Fruit fly (Drosophila melanogaster): Measurements from ENCODE around the gene fy.
A peak's percentile ranks its signal among the peaks of the same experiment; 100 is the strongest.

DNA sequence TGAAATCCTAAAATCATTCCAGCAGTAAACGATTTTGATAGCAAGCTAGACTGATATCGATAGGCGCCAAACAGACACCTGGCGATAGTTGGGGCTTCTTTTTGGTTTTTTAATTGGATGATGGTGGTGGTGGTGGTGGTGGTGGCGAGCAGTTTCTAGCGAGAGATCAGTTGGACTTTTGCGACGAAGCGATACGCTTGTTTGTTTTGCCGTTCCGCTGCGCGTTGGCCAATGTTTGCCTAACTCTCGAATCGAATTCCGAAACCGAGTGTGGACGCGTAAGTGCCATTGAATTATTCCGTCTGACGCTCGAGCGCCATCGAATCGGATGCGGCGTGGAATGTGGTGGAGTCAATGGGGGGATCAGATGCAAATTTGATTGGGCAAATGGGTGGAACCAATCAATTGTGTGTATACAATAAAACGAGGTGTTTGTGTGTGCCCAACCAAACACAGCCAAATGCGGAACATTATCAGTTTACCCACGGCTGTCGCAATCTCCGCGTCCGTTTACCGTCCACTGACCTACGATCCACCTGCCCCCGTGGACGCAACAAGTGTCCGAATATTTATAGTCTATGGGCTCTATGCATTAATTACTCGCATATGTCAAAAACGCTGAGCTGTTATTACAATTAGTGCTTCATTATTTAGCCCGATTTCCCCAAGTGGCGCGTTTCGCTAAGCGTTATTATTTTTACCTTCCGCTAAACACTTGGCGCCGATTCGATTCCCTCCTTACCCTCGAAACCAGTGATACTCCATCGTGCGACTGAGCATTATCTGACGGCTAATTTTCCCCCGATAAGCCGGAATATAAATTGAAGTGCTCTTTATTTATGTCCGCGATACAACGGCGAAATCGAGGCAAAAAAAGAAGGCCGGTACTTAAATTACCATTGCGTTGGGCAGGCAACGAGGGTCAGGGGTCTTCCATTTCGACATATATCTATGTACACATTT is 32.4 kb downstream of the fy start, which contains the start of gene CG17292:
- TF ChIP-seq CG12769 (tag; optimal IDR thresholded peaks at IDR 0.05) (peak; percentile 75), Doc3 (GFP tag; IDR thresholded peaks at IDR 0.05; ENCODE audit: partially characterized antibody) (peak; percentile 87), CG31388 (GFP tag; optimal IDR thresholded peaks at IDR 0.05) (no peak), CG32772 (GFP tag; IDR thresholded peaks at IDR 0.05) (peak; percentile 31; the same call in 1 of the 2 replicates), CG12155 (GFP tag; optimal IDR thresholded peaks at IDR 0.05) (peak; percentile 99), pum (GFP tag; optimal IDR thresholded peaks at IDR 0.05) (no peak)
